Worm (Caenorhabditis elegans): ENCODE data around the gene Y62E10A.24.

The Y62E10A.24 gene

ce11 chrIV:13390770-13391169 is 20.3 kb downstream of the Y62E10A.24 start:
- TF ChIP-seq repo-1 (tag; optimal IDR thresholded peaks at IDR 0.05) (peak; percentile 52), T26A5.8 (tag; optimal IDR thresholded peaks at IDR 0.05) (no peak)

- no peak for TF ChIP-seq mxl-1 (tag; optimal IDR thresholded peaks at IDR 0.05)
- no peak for TF ChIP-seq D2030.7 (GFP tag; IDR thresholded peaks at IDR 0.05)
- TF ChIP-seq zim-3 (tag; optimal IDR thresholded peaks at IDR 0.05), result peak; percentile 67
- no peak for TF ChIP-seq ztf-18 (tag; optimal IDR thresholded peaks at IDR 0.05)
- TF ChIP-seq sea-2 (GFP tag; IDR thresholded peaks at IDR 0.05), result no peak
- TF ChIP-seq hsf-1 (GFP tag; IDR thresholded peaks at IDR 0.05), result 0 out of 2 replicates have a peak, but pooled peaks have one; percentile 40
- TF ChIP-seq tbx-9 (tag; optimal IDR thresholded peaks at IDR 0.05; ENCODE audit: borderline replicate concordance), result no peak
- no peak for TF ChIP-seq attf-5 (GFP tag; optimal IDR thresholded peaks at IDR 0.05)
- no peak for TF ChIP-seq ztf-25 (GFP tag; IDR thresholded peaks at IDR 0.05)
- no peak for TF ChIP-seq ceh-100 (GFP tag; IDR thresholded peaks at IDR 0.05)
- TF ChIP-seq F57A8.1 (GFP tag; optimal IDR thresholded peaks at IDR 0.05), result no peak
- no peak for TF ChIP-seq F22D6.2 (tag; optimal IDR thresholded peaks at IDR 0.05)
- TF ChIP-seq C06A6.2 (GFP tag; conservative IDR thresholded peaks at IDR 0.05), result no peak
- TF ChIP-seq hmg-1.2 (GFP tag; IDR thresholded peaks at IDR 0.05), result no peak
- no peak for TF ChIP-seq sdz-38 (tag; optimal IDR thresholded peaks at IDR 0.05)
- no peak for TF ChIP-seq attf-6 (GFP tag; IDR thresholded peaks at IDR 0.05)
- no peak for TF ChIP-seq hmg-20 (GFP tag; IDR thresholded peaks at IDR 0.05)
- TF ChIP-seq ztf-26 (tag; optimal IDR thresholded peaks at IDR 0.05), result peak; percentile 35
- no peak for TF ChIP-seq bed-1 (GFP tag; IDR thresholded peaks at IDR 0.05)
- TF ChIP-seq dox-1 (GFP tag; IDR thresholded peaks at IDR 0.05), result 0 out of 2 replicates have a peak, but pooled peaks have one; percentile 28
- TF ChIP-seq nfyb-1 (GFP tag; IDR thresholded peaks at IDR 0.05), result no peak
- TF ChIP-seq lin-35 (GFP tag; optimal IDR thresholded peaks at IDR 0.05), result no peak
- no peak for TF ChIP-seq rcor-1 (GFP tag; IDR thresholded peaks at IDR 0.05)
- TF ChIP-seq madf-8 (GFP tag; conservative IDR thresholded peaks at IDR 0.05), result no peak
- TF ChIP-seq cebp-1 (GFP tag; IDR thresholded peaks at IDR 0.05), result no peak
- no peak for TF ChIP-seq cebp-1 (tag; optimal IDR thresholded peaks at IDR 0.05)
- TF ChIP-seq F37B4.10 (GFP tag; IDR thresholded peaks at IDR 0.05), result no peak
Observed at ce11 chrIV:13392230-13392629, 21.7 kb downstream of the Y62E10A.24 start.

- TF ChIP-seq cebp-1 (GFP tag; IDR thresholded peaks at IDR 0.05) (no peak; the same call in 1 of the 2 replicates), cebp-1 (tag; optimal IDR thresholded peaks at IDR 0.05) (peak; percentile 34), cebp-2 (GFP tag; IDR thresholded peaks at IDR 0.05) (no peak), nhr-80 (tag; optimal IDR thresholded peaks at IDR 0.05) (peak; percentile 81), let-607 (tag; optimal IDR thresholded peaks at IDR 0.05) (peak in 1 of 2 experiments; percentile 41), lir-1 (GFP tag; conservative IDR thresholded peaks at IDR 0.05) (0 out of 2 replicates have a peak, but pooled peaks have one; percentile 7), mcd-1 (GFP tag; IDR thresholded peaks at IDR 0.05) (no peak), nfyb-1 (GFP tag; IDR thresholded peaks at IDR 0.05) (peak; percentile 69), nhr-90 (tag; optimal IDR thresholded peaks at IDR 0.05) (peak; percentile 53), snpc-1.1 (tag; optimal IDR thresholded peaks at IDR 0.05; ENCODE audit: insufficient read depth) (no peak), ztf-26 (tag; optimal IDR thresholded peaks at IDR 0.05) (peak; percentile 55), fkh-3 (tag; optimal IDR thresholded peaks at IDR 0.05) (no peak), K11D2.4 (GFP tag; IDR thresholded peaks at IDR 0.05) (0 out of 2 replicates have a peak, but pooled peaks have one; percentile 12), lin-26 (GFP tag; IDR thresholded peaks at IDR 0.05) (no peak), tbp1 (GFP tag; optimal IDR thresholded peaks at IDR 0.05) (peak; percentile 7), lsl-1 (GFP tag; optimal IDR thresholded peaks at IDR 0.05) (no peak), tlf-1 (GFP tag; optimal IDR thresholded peaks at IDR 0.05) (peak; percentile 5), lin-40 (tag; optimal IDR thresholded peaks at IDR 0.05) (peak; percentile 77), sdz-38 (tag; optimal IDR thresholded peaks at IDR 0.05) (no peak), Y53G8AR.9 (GFP tag; conservative IDR thresholded peaks at IDR 0.05) (0 out of 2 replicates have a peak, but pooled peaks have one; percentile 41), snpc-4 (GFP tag; optimal IDR thresholded peaks at IDR 0.05) (no peak), snpc-4 (tag; optimal IDR thresholded peaks at IDR 0.05) (peak in 1 of 4 experiments; percentile 0), ztf-22 (GFP tag; optimal IDR thresholded peaks at IDR 0.05) (peak; percentile 38)
Observed at ce11 chrIV:13393246-13393716, 22.8 kb downstream of the Y62E10A.24 start.

Measured in whole organism, young adult.